ENCODE assay signal across 3 fruit fly cellular contexts in genomic region chr2L:2907776-2908175, dm6.
TF ChIP-seq lines count a peak whose summit lies in the region.

No protein-coding gene starts in this region.

- TF ChIP-seq CTCF in whole organism, embryonic (GFP tag; optimal IDR thresholded peaks at IDR 0.05; lab: Kevin White, UChicago) = no peak

TF ChIP-seq in whole organism, embryonic, 481 proteins besides CTCF, POLR2A, EP300 and RAD21 (continues in another document):
- TF ChIP-seq MBD-R2 (GFP tag; IDR thresholded peaks at IDR 0.05; lab: Robert Waterston, UW) (no peak), Hr3 (GFP tag; optimal IDR thresholded peaks at IDR 0.05; lab: Kevin White, UChicago) (no peak), fu2 (GFP tag; optimal IDR thresholded peaks at IDR 0.05; lab: Kevin White, UChicago) (no peak), CG6654 (GFP tag; optimal IDR thresholded peaks at IDR 0.05; lab: Kevin White, UChicago) (peak; percentile 92), CG31224 (GFP tag; IDR thresholded peaks at IDR 0.05; lab: Robert Waterston, UW) (no peak), rib (GFP tag; IDR thresholded peaks at IDR 0.05; lab: Robert Waterston, UW) (0 out of 2 replicates have a peak, but pooled peaks have one; percentile 30), Rx (GFP tag; IDR thresholded peaks at IDR 0.05; lab: Robert Waterston, UW) (no peak), Ets65A (GFP tag; lab: Kevin White, UChicago) (no peak), salm (tag; optimal IDR thresholded peaks at IDR 0.05; lab: Kevin White, UChicago) (no peak), knrl (GFP tag; IDR thresholded peaks at IDR 0.05; lab: Robert Waterston, UW; ENCODE audit: partially characterized antibody) (no peak), CG6683 (GFP tag; optimal IDR thresholded peaks at IDR 0.05; lab: Kevin White, UChicago) (no peak), CG5180 (GFP tag; optimal IDR thresholded peaks at IDR 0.05; lab: Kevin White, UChicago) (peak; percentile 46), NFAT (GFP tag; IDR thresholded peaks at IDR 0.05; lab: Robert Waterston, UW) (0 out of 2 replicates have a peak, but pooled peaks have one; percentile 15), CG18262 (tag; optimal IDR thresholded peaks at IDR 0.05; lab: Kevin White, UChicago) (no peak), ci (GFP tag; IDR thresholded peaks at IDR 0.05; lab: Robert Waterston, UW) (0 out of 3 replicates have a peak, but pooled peaks have one; percentile 13), tgo (GFP tag; IDR thresholded peaks at IDR 0.05; lab: Robert Waterston, UW) (no peak), odd (GFP tag; optimal IDR thresholded peaks at IDR 0.05; lab: Kevin White, UChicago) (no peak), Med (GFP tag; lab: Kevin White, UChicago) (peak; percentile 44), Rfx (GFP tag; IDR thresholded peaks at IDR 0.05; lab: Robert Waterston, UW) (no peak), Dek (tag; optimal IDR thresholded peaks at IDR 0.05; lab: Kevin White, UChicago) (no peak), Pdp1 (GFP tag; optimal IDR thresholded peaks at IDR 0.05; lab: Kevin White, UChicago) (no peak), Oaz (GFP tag; IDR thresholded peaks at IDR 0.05; lab: Robert Waterston, UW) (no peak), vnd (GFP tag; IDR thresholded peaks at IDR 0.05; lab: Robert Waterston, UW; ENCODE audit: partially characterized antibody) (no peak), CG17802 (tag; optimal IDR thresholded peaks at IDR 0.05; lab: Kevin White, UChicago) (no peak), Hr78 (GFP tag; optimal IDR thresholded peaks at IDR 0.05; lab: Kevin White, UChicago) (peak in 1 of 2 experiments; percentile 88), CG9797 (GFP tag; optimal IDR thresholded peaks at IDR 0.05; lab: Kevin White, UChicago) (no peak), mirr (GFP tag; optimal IDR thresholded peaks at IDR 0.05; lab: Kevin White, UChicago) (peak; percentile 12), jigr1 (GFP tag; IDR thresholded peaks at IDR 0.05; lab: Robert Waterston, UW) (no peak), inv (GFP tag; IDR thresholded peaks at IDR 0.05; lab: Robert Waterston, UW; ENCODE audit: partially characterized antibody) (no peak), lilli (GFP tag; optimal IDR thresholded peaks at IDR 0.05; lab: Kevin White, UChicago) (no peak), CG9727 (GFP tag; optimal IDR thresholded peaks at IDR 0.05; lab: Kevin White, UChicago) (no peak)

TF ChIP-seq in whole organism, prepupa, 60 proteins besides CTCF, POLR2A, EP300 and RAD21:
- TF ChIP-seq fd85E (GFP tag; optimal IDR thresholded peaks at IDR 0.05; lab: Kevin White, UChicago) = no peak
- peak; percentile 23 for TF ChIP-seq fkh (GFP tag; optimal IDR thresholded peaks at IDR 0.05; lab: Kevin White, UChicago)
- peak in 1 of 2 experiments; percentile 78 for TF ChIP-seq ss (GFP tag; optimal IDR thresholded peaks at IDR 0.05; lab: Kevin White, UChicago)
TF ChIP-seq in whole organism, prepupa: peak in this region for 2.

TF ChIP-seq in whole organism, pupa, 21 proteins besides CTCF, POLR2A, EP300 and RAD21:
- TF ChIP-seq CG34367 (tag; optimal IDR thresholded peaks at IDR 0.05; lab: Kevin White, UChicago) = no peak
- TF ChIP-seq fd96Ca (GFP tag; IDR thresholded peaks at IDR 0.05; lab: Robert Waterston, UW) = 0 out of 3 replicates have a peak, but pooled peaks have one; percentile 36
- no peak for TF ChIP-seq CG9948 (tag; optimal IDR thresholded peaks at IDR 0.05; lab: Kevin White, UChicago)
- no peak for TF ChIP-seq CG4496 (GFP tag; IDR thresholded peaks at IDR 0.05; lab: Robert Waterston, UW)
- TF ChIP-seq CG10348 (GFP tag; IDR thresholded peaks at IDR 0.05; lab: Robert Waterston, UW) = no peak
- no peak for TF ChIP-seq CG32121 (GFP tag; IDR thresholded peaks at IDR 0.05; lab: Robert Waterston, UW)
